Fruit fly (Drosophila melanogaster): ENCODE results near the gene CG45067.

CG45067 gene

dm6 chr3L:3106908-3107821, 7.1 kb downstream of the CG45067 start, which contains the start of gene Cht7 (continued):
- peak; percentile 34 for TF ChIP-seq her (GFP tag; optimal IDR thresholded peaks at IDR 0.05)
- peak; percentile 85 for TF ChIP-seq CG14441 (GFP tag; IDR thresholded peaks at IDR 0.05)
- TF ChIP-seq sr (GFP tag; IDR thresholded peaks at IDR 0.05), result no peak
- TF ChIP-seq B-H1 (GFP tag; IDR thresholded peaks at IDR 0.05), result peak; percentile 62; the same call in 2 of the 3 replicates
- no peak for TF ChIP-seq inv (GFP tag; IDR thresholded peaks at IDR 0.05; ENCODE audit: partially characterized antibody)
- TF ChIP-seq zf30C (GFP tag; optimal IDR thresholded peaks at IDR 0.05), result peak; percentile 79
- TF ChIP-seq dm (GFP tag; optimal IDR thresholded peaks at IDR 0.05), result peak; percentile 34
- peak; percentile 39 for TF ChIP-seq corto (GFP tag; optimal IDR thresholded peaks at IDR 0.05)
- TF ChIP-seq CG31441 (GFP tag; IDR thresholded peaks at IDR 0.05), result peak; percentile 89
- TF ChIP-seq CG7786 (GFP tag; optimal IDR thresholded peaks at IDR 0.05), result peak; percentile 63
- peak; percentile 90 for TF ChIP-seq oc (tag; optimal IDR thresholded peaks at IDR 0.05)
- TF ChIP-seq CG11093 (GFP tag; IDR thresholded peaks at IDR 0.05), result peak; percentile 78; the same call in 2 of the 3 replicates
- peak; percentile 74 for TF ChIP-seq CG9215 (GFP tag; IDR thresholded peaks at IDR 0.05)
- TF ChIP-seq NfI (GFP tag; optimal IDR thresholded peaks at IDR 0.05), result peak; percentile 91
- peak; percentile 62 for TF ChIP-seq CG9609 (GFP tag; optimal IDR thresholded peaks at IDR 0.05)
- peak; percentile 76 for TF ChIP-seq CG13296 (GFP tag; optimal IDR thresholded peaks at IDR 0.05)
- TF ChIP-seq CG8388 (GFP tag; optimal IDR thresholded peaks at IDR 0.05), result peak; percentile 86
- peak; percentile 73 for TF ChIP-seq HLH54F (GFP tag; optimal IDR thresholded peaks at IDR 0.05)
- peak; percentile 68 for TF ChIP-seq Max (GFP tag; optimal IDR thresholded peaks at IDR 0.05)
- TF ChIP-seq Mrtf (GFP tag; IDR thresholded peaks at IDR 0.05), result peak; percentile 86
- TF ChIP-seq NFAT (GFP tag; IDR thresholded peaks at IDR 0.05), result peak; percentile 61
- peak; percentile 81 for TF ChIP-seq jing (GFP tag; optimal IDR thresholded peaks at IDR 0.05)
- peak; percentile 89 for TF ChIP-seq CG1529 (GFP tag; optimal IDR thresholded peaks at IDR 0.05)
- TF ChIP-seq Myb (GFP tag; optimal IDR thresholded peaks at IDR 0.05), result peak; percentile 30
- no peak for TF ChIP-seq CG2199 (GFP tag; IDR thresholded peaks at IDR 0.05)
- peak; percentile 73 for TF ChIP-seq CG14710 (tag; optimal IDR thresholded peaks at IDR 0.05)
- peak; percentile 79 for TF ChIP-seq Aef1 (GFP tag; IDR thresholded peaks at IDR 0.05)
- peak; percentile 78 for TF ChIP-seq fd3F (GFP tag; optimal IDR thresholded peaks at IDR 0.05)
- TF ChIP-seq CG11398 (GFP tag; optimal IDR thresholded peaks at IDR 0.05), result peak; percentile 49
- TF ChIP-seq phol (tag; optimal IDR thresholded peaks at IDR 0.05), result peak; percentile 87
- TF ChIP-seq danr (GFP tag; IDR thresholded peaks at IDR 0.05), result no peak; the same call in 1 of the 2 replicates
- TF ChIP-seq PHDP (tag; optimal IDR thresholded peaks at IDR 0.05), result peak; percentile 91
- no peak for TF ChIP-seq nerfin-2 (GFP tag; IDR thresholded peaks at IDR 0.05; ENCODE audit: partially characterized antibody)
- TF ChIP-seq CG8924 (tag; optimal IDR thresholded peaks at IDR 0.05), result peak; percentile 91
- TF ChIP-seq CG6272 (GFP tag; IDR thresholded peaks at IDR 0.05), result peak; percentile 64; the same call in 1 of the 2 replicates
- TF ChIP-seq eve (GFP tag; optimal IDR thresholded peaks at IDR 0.05), result peak in 1 of 2 experiments; percentile 93
- TF ChIP-seq Lim3 (GFP tag; IDR thresholded peaks at IDR 0.05), result peak; percentile 59; the same call in 1 of the 2 replicates
- TF ChIP-seq nerfin-1 (tag; optimal IDR thresholded peaks at IDR 0.05), result peak; percentile 58
- no peak for TF ChIP-seq CG34224 (GFP tag; IDR thresholded peaks at IDR 0.05; ENCODE audit: partially characterized antibody)
- TF ChIP-seq dysf (GFP tag; IDR thresholded peaks at IDR 0.05), result peak; percentile 91
- no peak for TF ChIP-seq Poxn (GFP tag; IDR thresholded peaks at IDR 0.05)
- peak; percentile 82 for TF ChIP-seq CG10267 (tag; optimal IDR thresholded peaks at IDR 0.05)
- no peak for TF ChIP-seq Lpt (GFP tag; optimal IDR thresholded peaks at IDR 0.05)
- TF ChIP-seq CG18011 (GFP tag; optimal IDR thresholded peaks at IDR 0.05), result peak; percentile 49
- no peak for TF ChIP-seq Tbp (GFP tag; optimal IDR thresholded peaks at IDR 0.05)
- peak; percentile 41; the same call in 1 of the 2 replicates for TF ChIP-seq Rx (GFP tag; IDR thresholded peaks at IDR 0.05)
- TF ChIP-seq Bteb2 (GFP tag; optimal IDR thresholded peaks at IDR 0.05), result peak; percentile 74
- TF ChIP-seq CG3407 (GFP tag; optimal IDR thresholded peaks at IDR 0.05), result peak; percentile 76
- TF ChIP-seq gsb-n (tag; optimal IDR thresholded peaks at IDR 0.05), result peak; percentile 88

All from whole organism, embryonic.